Fruit fly (Drosophila melanogaster) whole organism, pupa: ENCODE measurements around the gene pont.

Source experiments
- CG10348 ChIP-seq: fragments of 200-800 bp; sonication (Bioruptor generic); IDR thresholded peaks from 2 replicates; pipeline ENCODE4 v1.3.6; 2022; ENCODE audit warnings: missing biosample characterization, missing genetic modification characterization
- CG12605 ChIP-seq: fragments of 200-800 bp; sonication (Bioruptor generic); IDR thresholded peaks from 2 replicates; pipeline ENCODE4 v1.3.6; 2022; ENCODE audit warnings: missing biosample characterization, missing genetic modification characterization
- CG14655 ChIP-seq: fragments of 200-800 bp; sonication (Bioruptor generic); optimal IDR thresholded peaks from 3 replicates; lab custom pipeline; 2017; ENCODE audit warnings: mild to moderate bottlenecking, missing biosample characterization, missing genetic modification reagents, missing genetic modification characterization
- CG15710 ChIP-seq: fragments of 200-800 bp; sonication (Bioruptor generic); optimal IDR thresholded peaks from 2 replicates; lab custom pipeline; 2018; ENCODE audit warnings: missing biosample characterization, mild to moderate bottlenecking, missing genetic modification characterization, moderate library complexity
- CG32121 ChIP-seq: fragments of 200-800 bp; sonication (Bioruptor generic); IDR thresholded peaks from 2 replicates; pipeline ENCODE4 v1.3.6; 2022; ENCODE audit warnings: missing biosample characterization, missing genetic modification characterization
- CG34367 ChIP-seq: fragments of 200-800 bp; sonication (Bioruptor generic); optimal IDR thresholded peaks from 2 replicates; lab custom pipeline; 2018; ENCODE audit warnings: missing biosample characterization, mild to moderate bottlenecking, missing genetic modification characterization
- CG4496 ChIP-seq: fragments of 200-800 bp; sonication (Bioruptor generic); IDR thresholded peaks from 3 replicates; pipeline ENCODE4 v1.3.6; 2022; ENCODE audit warnings: missing biosample characterization, missing genetic modification characterization
- CG8159 ChIP-seq: fragments of 200-800 bp; sonication (Bioruptor generic); optimal IDR thresholded peaks from 3 replicates; lab custom pipeline; 2018; ENCODE audit warnings: missing biosample characterization, mild to moderate bottlenecking, missing genetic modification characterization, moderate library complexity
- D1 ChIP-seq: fragments of 200-800 bp; sonication (Bioruptor generic); optimal IDR thresholded peaks from 2 replicates; lab custom pipeline; 2018; ENCODE audit warnings: missing biosample characterization, mild to moderate bottlenecking, missing genetic modification characterization, moderate library complexity
- EcR ChIP-seq: fragments of 200-800 bp; sonication (Bioruptor generic); optimal IDR thresholded peaks from 3 replicates; lab custom pipeline; 2019; ENCODE audit warnings: missing biosample characterization, missing genetic modification characterization, mild to moderate bottlenecking, moderate library complexity, missing genetic modification reagents
- Pif1A ChIP-seq: fragments of 200-800 bp; sonication (Bioruptor generic); optimal IDR thresholded peaks from 3 replicates; lab custom pipeline; 2016; ENCODE audit warnings: missing biosample characterization, missing genetic modification characterization
- Pif1B ChIP-seq: fragments of 200-800 bp; sonication (Bioruptor generic); optimal IDR thresholded peaks from 3 replicates; lab custom pipeline; 2016; ENCODE audit warnings: missing biosample characterization, missing genetic modification characterization

DNA sequence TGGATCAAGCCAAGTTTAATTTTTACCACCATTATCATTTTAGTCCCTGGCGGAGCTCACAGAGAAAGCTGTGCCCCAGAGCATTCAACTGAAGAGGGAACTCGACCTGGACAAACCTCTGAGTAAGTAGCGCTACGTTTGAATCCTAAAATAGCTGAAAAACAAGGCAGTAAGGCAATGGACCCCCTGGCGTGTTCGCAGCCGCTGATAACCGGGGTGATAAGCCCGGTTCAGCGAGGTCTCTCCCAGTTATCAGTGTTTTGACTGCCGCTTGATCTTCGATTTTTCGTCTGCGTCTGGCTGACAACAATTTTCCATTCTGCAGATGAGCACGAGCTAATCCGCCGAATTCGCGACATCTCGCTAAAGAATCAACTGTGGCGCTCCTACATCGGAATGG, 10.1 kb upstream of the pont start:
- no peak for TF ChIP-seq Pif1B
- TF ChIP-seq EcR (GFP tag; lab: Kevin White, UChicago), result no peak
- TF ChIP-seq CG32121 (GFP tag; lab: Robert Waterston, UW), result no peak
- TF ChIP-seq CG10348 (GFP tag; lab: Robert Waterston, UW), result no peak
- TF ChIP-seq CG4496 (GFP tag; lab: Robert Waterston, UW), result no peak
- no peak for TF ChIP-seq CG15710
- TF ChIP-seq CG12605 (GFP tag; lab: Robert Waterston, UW), result no peak
- no peak for TF ChIP-seq D1 (tag; lab: Kevin White, UChicago)
- no peak for TF ChIP-seq CG8159
- TF ChIP-seq CG34367 (tag; lab: Kevin White, UChicago), result no peak
- no peak for TF ChIP-seq CG14655 (GFP tag; lab: Kevin White, UChicago)
- no peak for TF ChIP-seq Pif1A (GFP tag; lab: Kevin White, UChicago)
